Fruit fly (Drosophila melanogaster) whole organism, embryonic: ENCODE measurements around the gene CG13658.

Experiments used
- Asciz ChIP-seq: fragments of 200-800 bp; sonication (Bioruptor generic); optimal IDR thresholded peaks from 2 replicates; lab custom pipeline; 2017; ENCODE audit warnings: missing biosample characterization, mild to moderate bottlenecking, missing genetic modification characterization, missing genetic modification reagents
- CG7357 ChIP-seq: fragments of 200-800 bp; sonication (Bioruptor generic); IDR thresholded peaks from 3 replicates; pipeline ENCODE4 v1.3.6; 2022; ENCODE audit warnings: missing biosample characterization, missing genetic modification characterization
- Spps ChIP-seq: fragments of 200-800 bp; sonication (Bioruptor generic); optimal IDR thresholded peaks from 2 replicates; lab custom pipeline; 2018; ENCODE audit warnings: missing biosample characterization, mild to moderate bottlenecking, missing genetic modification characterization

DNA sequence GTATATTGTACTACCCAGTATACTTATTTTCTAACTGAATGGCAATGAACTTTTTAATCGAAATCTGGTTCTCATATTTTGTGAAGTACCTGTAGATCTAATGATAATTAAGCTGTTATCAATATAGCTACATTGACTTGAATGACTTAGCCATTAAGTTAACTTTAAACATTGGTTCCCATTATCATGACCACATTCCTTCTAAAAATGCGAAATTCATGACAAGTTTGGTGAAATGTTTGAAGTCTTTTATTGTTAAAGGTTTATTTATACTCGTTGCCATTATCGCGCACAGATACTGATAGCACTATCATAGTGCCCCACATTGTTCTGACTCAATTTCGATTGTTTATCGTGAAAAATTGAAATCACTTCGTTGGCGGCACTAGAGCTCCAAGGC, 33.6 kb downstream of the CG13658 start:
- TF ChIP-seq Asciz (GFP tag; lab: Kevin White, UChicago) (no peak), Spps (no peak), CG7357 (GFP tag; lab: Robert Waterston, UW) (no peak)
